Worm (Caenorhabditis elegans): ENCODE data around the gene C04E6.12.

Gene C04E6.12

ce11 chrV:5921761-5922160, 2.0 kb upstream of the C04E6.12 start:
- TF ChIP-seq ztf-11 (tag; optimal IDR thresholded peaks at IDR 0.05) (no peak), ceh-39 (tag; optimal IDR thresholded peaks at IDR 0.05) (no peak), ceh-83 (GFP tag; optimal IDR thresholded peaks at IDR 0.05) (no peak), blmp-1 (tag; optimal IDR thresholded peaks at IDR 0.05) (no peak), sptf-1 (tag; optimal IDR thresholded peaks at IDR 0.05) (no peak), mab-5 (tag; optimal IDR thresholded peaks at IDR 0.05) (no peak), ceh-43 (GFP tag; optimal IDR thresholded peaks at IDR 0.05) (no peak), sem-2 (GFP tag; optimal IDR thresholded peaks at IDR 0.05) (no peak), hlh-1 (tag; optimal IDR thresholded peaks at IDR 0.05) (no peak), flh-1 (GFP tag; optimal IDR thresholded peaks at IDR 0.05) (no peak), nhr-76 (tag; optimal IDR thresholded peaks at IDR 0.05) (no peak), unc-39 (tag; optimal IDR thresholded peaks at IDR 0.05) (no peak), pha-4 (tag; optimal IDR thresholded peaks at IDR 0.05) (no peak), mls-2 (tag; optimal IDR thresholded peaks at IDR 0.05) (no peak), lsy-2 (tag; optimal IDR thresholded peaks at IDR 0.05) (no peak)

ce11 chrV:5917707-5918106, 2.1 kb downstream of the C04E6.12 start, which contains the start of gene lrpr-1:
Gene lrpr-1 (minus strand): TSS chrV:5917891.
- peak; percentile 15 for TF ChIP-seq nhr-237 (tag; optimal IDR thresholded peaks at IDR 0.05)
- peak; percentile 30 for TF ChIP-seq mep-1 (tag; optimal IDR thresholded peaks at IDR 0.05)
- TF ChIP-seq unc-39 (tag; optimal IDR thresholded peaks at IDR 0.05): no peak

ce11 chrV:5916862-5917261, 2.9 kb downstream of the C04E6.12 start:
- TF ChIP-seq nhr-28 (tag; optimal IDR thresholded peaks at IDR 0.05): no peak
- TF ChIP-seq ceh-83 (GFP tag; optimal IDR thresholded peaks at IDR 0.05): no peak

ce11 chrV:5912426-5912825, 7.4 kb downstream of the C04E6.12 start, which contains the start of gene C04E6.13:
Gene C04E6.13 (plus strand): TSS chrV:5912726.
- no peak for TF ChIP-seq lsy-2 (tag; optimal IDR thresholded peaks at IDR 0.05)

- TF ChIP-seq pha-4 (tag; optimal IDR thresholded peaks at IDR 0.05): no peak
- TF ChIP-seq M03D4.4 (tag; optimal IDR thresholded peaks at IDR 0.05): no peak
- TF ChIP-seq cnd-1 (tag; optimal IDR thresholded peaks at IDR 0.05): no peak
- TF ChIP-seq mep-1 (tag; optimal IDR thresholded peaks at IDR 0.05): no peak
- no peak for TF ChIP-seq ham-2 (GFP tag; optimal IDR thresholded peaks at IDR 0.05)
- TF ChIP-seq ceh-43 (GFP tag; optimal IDR thresholded peaks at IDR 0.05): no peak
- no peak for TF ChIP-seq nhr-237 (tag; optimal IDR thresholded peaks at IDR 0.05)
- no peak for TF ChIP-seq nhr-2 (tag; optimal IDR thresholded peaks at IDR 0.05)
- TF ChIP-seq unc-39 (tag; optimal IDR thresholded peaks at IDR 0.05): no peak
- no peak for TF ChIP-seq ces-1 (GFP tag; optimal IDR thresholded peaks at IDR 0.05)
- no peak for TF ChIP-seq sptf-1 (tag; optimal IDR thresholded peaks at IDR 0.05)
- TF ChIP-seq unc-120 (tag; optimal IDR thresholded peaks at IDR 0.05; ENCODE audit: poor library complexity, severe bottlenecking): no peak
- no peak for TF ChIP-seq mab-5 (tag; optimal IDR thresholded peaks at IDR 0.05)
- no peak for TF ChIP-seq hlh-1 (tag; optimal IDR thresholded peaks at IDR 0.05)
These were observed 12.7 kb downstream of the C04E6.12 start, which contains the start of gene C04E6.4 for ce11 chrV:5907090-5907489. Gene C04E6.4 (plus strand): TSS chrV:5907390.

- no peak for TF ChIP-seq cnd-1 (tag; optimal IDR thresholded peaks at IDR 0.05)
- TF ChIP-seq bed-3 (GFP tag; optimal IDR thresholded peaks at IDR 0.05): no peak
- no peak for TF ChIP-seq M03D4.4 (tag; optimal IDR thresholded peaks at IDR 0.05)
- TF ChIP-seq elt-3 (tag; optimal IDR thresholded peaks at IDR 0.05): no peak
- no peak for TF ChIP-seq ces-1 (GFP tag; optimal IDR thresholded peaks at IDR 0.05)
- TF ChIP-seq hlh-1 (tag; optimal IDR thresholded peaks at IDR 0.05): no peak
- TF ChIP-seq nhr-12 (tag; optimal IDR thresholded peaks at IDR 0.05): no peak
- no peak for TF ChIP-seq snpc-4 (tag; optimal IDR thresholded peaks at IDR 0.05)
- TF ChIP-seq ceh-39 (tag; optimal IDR thresholded peaks at IDR 0.05): no peak
- TF ChIP-seq unc-120 (tag; optimal IDR thresholded peaks at IDR 0.05; ENCODE audit: poor library complexity, severe bottlenecking): no peak
- no peak for TF ChIP-seq unc-39 (tag; optimal IDR thresholded peaks at IDR 0.05)
- TF ChIP-seq nhr-237 (tag; optimal IDR thresholded peaks at IDR 0.05): no peak
- no peak for TF ChIP-seq ceh-43 (GFP tag; optimal IDR thresholded peaks at IDR 0.05)
- TF ChIP-seq mls-2 (tag; optimal IDR thresholded peaks at IDR 0.05): no peak
- no peak for TF ChIP-seq ztf-11 (tag; optimal IDR thresholded peaks at IDR 0.05)
- TF ChIP-seq flh-1 (GFP tag; optimal IDR thresholded peaks at IDR 0.05): no peak
These were observed 13.5 kb downstream of the C04E6.12 start, which contains the start of gene srd-15 for ce11 chrV:5906252-5906651. Gene srd-15 (minus strand): TSS chrV:5906352.

- TF ChIP-seq lsy-2 (tag; optimal IDR thresholded peaks at IDR 0.05) (no peak), ztf-11 (tag; optimal IDR thresholded peaks at IDR 0.05) (no peak), hlh-1 (tag; optimal IDR thresholded peaks at IDR 0.05) (no peak), unc-120 (tag; optimal IDR thresholded peaks at IDR 0.05; ENCODE audit: poor library complexity, severe bottlenecking) (no peak), lin-32 (GFP tag; optimal IDR thresholded peaks at IDR 0.05) (no peak), mep-1 (tag; optimal IDR thresholded peaks at IDR 0.05) (no peak), ceh-83 (GFP tag; optimal IDR thresholded peaks at IDR 0.05) (no peak)
These were observed 18.0 kb downstream of the C04E6.12 start, which contains the start of gene C04E6.5 for ce11 chrV:5901833-5902232. Gene C04E6.5 (plus strand): TSS chrV:5902133.
